Fruit fly (Drosophila melanogaster): Measurements from ENCODE around the gene RhoGEF3.
A peak's percentile ranks its signal among the peaks of the same experiment; 100 is the strongest.

The RhoGEF3 gene

DNA sequence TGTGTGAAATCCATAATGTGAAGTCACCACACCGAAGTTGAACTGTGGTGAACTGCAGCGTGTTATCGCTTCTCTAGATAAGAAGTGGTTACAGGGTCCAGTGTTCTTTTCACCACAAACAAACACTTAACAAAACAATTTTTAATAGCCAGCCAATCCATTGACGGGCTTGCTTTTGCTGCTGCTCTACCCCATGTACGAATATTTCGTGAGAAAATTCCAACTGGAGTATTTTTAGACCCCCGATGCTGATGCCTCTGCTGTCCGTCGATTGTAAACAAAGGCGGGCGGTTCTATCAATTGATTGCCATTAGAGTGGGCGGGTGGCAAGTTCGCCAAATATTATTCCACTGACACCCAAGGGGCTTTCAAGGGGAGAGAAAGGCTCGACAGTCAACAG, 61.8 kb downstream of the RhoGEF3 start (continued):
- TF ChIP-seq seq (GFP tag; IDR thresholded peaks at IDR 0.05) (no peak), Lhr (GFP tag; optimal IDR thresholded peaks at IDR 0.05) (no peak), mld (GFP tag; IDR thresholded peaks at IDR 0.05; ENCODE audit: partially characterized antibody) (no peak), Jarid2 (GFP tag; optimal IDR thresholded peaks at IDR 0.05) (no peak), zen2 (GFP tag; IDR thresholded peaks at IDR 0.05; ENCODE audit: partially characterized antibody) (no peak), knrl (GFP tag; IDR thresholded peaks at IDR 0.05; ENCODE audit: partially characterized antibody) (no peak), Bgb (GFP tag; IDR thresholded peaks at IDR 0.05; ENCODE audit: partially characterized antibody) (no peak), Chrac-16 (GFP tag; optimal IDR thresholded peaks at IDR 0.05) (no peak), CG14710 (tag; optimal IDR thresholded peaks at IDR 0.05) (no peak), CG11723 (GFP tag; optimal IDR thresholded peaks at IDR 0.05) (no peak), sqz (GFP tag; optimal IDR thresholded peaks at IDR 0.05) (no peak), tna (GFP tag; IDR thresholded peaks at IDR 0.05; ENCODE audit: partially characterized antibody) (no peak), run (tag; optimal IDR thresholded peaks at IDR 0.05) (no peak), CG3847 (GFP tag; IDR thresholded peaks at IDR 0.05) (peak; percentile 16; the same call in 1 of the 2 replicates), CG6254 (GFP tag; optimal IDR thresholded peaks at IDR 0.05) (no peak), crc (GFP tag; optimal IDR thresholded peaks at IDR 0.05) (no peak), Hr51 (GFP tag; optimal IDR thresholded peaks at IDR 0.05) (no peak), D19B (GFP tag; optimal IDR thresholded peaks at IDR 0.05) (no peak), CG32772 (GFP tag; IDR thresholded peaks at IDR 0.05) (no peak), CG15011 (GFP tag; optimal IDR thresholded peaks at IDR 0.05) (no peak), h (optimal IDR thresholded peaks at IDR 0.05) (no peak), CG13894 (tag; optimal IDR thresholded peaks at IDR 0.05) (peak; percentile 65), sna (GFP tag; IDR thresholded peaks at IDR 0.05; ENCODE audit: partially characterized antibody) (no peak), CG1602 (GFP tag; optimal IDR thresholded peaks at IDR 0.05) (no peak), HLH54F (GFP tag; optimal IDR thresholded peaks at IDR 0.05) (no peak), Ptx1 (GFP tag; IDR thresholded peaks at IDR 0.05) (no peak), Adf1 (GFP tag; IDR thresholded peaks at IDR 0.05) (no peak; the same call in 1 of the 2 replicates), Dek (tag; optimal IDR thresholded peaks at IDR 0.05) (no peak), HLHmδ (GFP tag; optimal IDR thresholded peaks at IDR 0.05) (no peak), CG9727 (GFP tag; optimal IDR thresholded peaks at IDR 0.05) (no peak), lbe (GFP tag; optimal IDR thresholded peaks at IDR 0.05) (no peak), Hmr (GFP tag; optimal IDR thresholded peaks at IDR 0.05) (no peak), kah (GFP tag; optimal IDR thresholded peaks at IDR 0.05) (no peak), chn (GFP tag; optimal IDR thresholded peaks at IDR 0.05) (no peak), Aef1 (GFP tag; IDR thresholded peaks at IDR 0.05) (no peak), pnt (GFP tag; optimal IDR thresholded peaks at IDR 0.05) (no peak), ewg (GFP tag; optimal IDR thresholded peaks at IDR 0.05) (no peak), luna (GFP tag; optimal IDR thresholded peaks at IDR 0.05) (no peak), eyg (GFP tag; optimal IDR thresholded peaks at IDR 0.05) (no peak), CG7839 (tag; optimal IDR thresholded peaks at IDR 0.05) (no peak), Oaz (GFP tag; IDR thresholded peaks at IDR 0.05) (no peak), zfh1 (GFP tag; IDR thresholded peaks at IDR 0.05) (no peak), CG18619 (GFP tag; optimal IDR thresholded peaks at IDR 0.05) (no peak), CG14667 (GFP tag; IDR thresholded peaks at IDR 0.05) (no peak), hb (GFP tag; IDR thresholded peaks at IDR 0.05; ENCODE audit: partially characterized antibody) (no peak), CG7372 (GFP tag; IDR thresholded peaks at IDR 0.05) (no peak), CG12071 (GFP tag; optimal IDR thresholded peaks at IDR 0.05) (peak; percentile 2), CG15696 (tag; optimal IDR thresholded peaks at IDR 0.05) (no peak), Nf-YC (tag; optimal IDR thresholded peaks at IDR 0.05) (peak; percentile 29), ac (GFP tag; optimal IDR thresholded peaks at IDR 0.05) (no peak), scrt (GFP tag; optimal IDR thresholded peaks at IDR 0.05) (no peak)

All from whole organism, embryonic.